Worm (Caenorhabditis elegans): ENCODE results near the gene T05B9.2.

Gene T05B9.2

ce11 chrII:11283013-11283412 is 27.4 kb downstream of the T05B9.2 start:
- TF ChIP-seq dmd-6 (GFP tag; IDR thresholded peaks at IDR 0.05) (no peak), nhr-25 (tag; optimal IDR thresholded peaks at IDR 0.05; ENCODE audit: borderline replicate concordance, insufficient read depth) (no peak), R02D3.7 (tag; optimal IDR thresholded peaks at IDR 0.05) (no peak), egl-27 (tag; optimal IDR thresholded peaks at IDR 0.05) (no peak), lin-13 (GFP tag; optimal IDR thresholded peaks at IDR 0.05) (no peak), F49E8.2 (tag; optimal IDR thresholded peaks at IDR 0.05; ENCODE audit: borderline replicate concordance) (no peak), ceh-20 (GFP tag; IDR thresholded peaks at IDR 0.05) (no peak), mdt-29 (GFP tag; IDR thresholded peaks at IDR 0.05) (no peak)

- TF ChIP-seq nhr-11 (tag; optimal IDR thresholded peaks at IDR 0.05) (no peak), nhr-28 (tag; optimal IDR thresholded peaks at IDR 0.05) (peak; percentile 6), snpc-4 (tag; optimal IDR thresholded peaks at IDR 0.05) (no peak), spr-1 (tag; optimal IDR thresholded peaks at IDR 0.05) (no peak), pqm-1 (tag; optimal IDR thresholded peaks at IDR 0.05) (peak; percentile 71), daf-16 (GFP tag; optimal IDR thresholded peaks at IDR 0.05) (no peak), daf-16 (tag; optimal IDR thresholded peaks at IDR 0.05) (peak; percentile 29)
Observed at ce11 chrII:11283803-11284202, 28.2 kb downstream of the T05B9.2 start.

- TF ChIP-seq ztf-11 (tag; optimal IDR thresholded peaks at IDR 0.05) (no peak), mes-2 (tag; optimal IDR thresholded peaks at IDR 0.05; ENCODE audit: poor library complexity, severe bottlenecking) (no peak), mdt-29 (GFP tag; IDR thresholded peaks at IDR 0.05) (no peak), F26F4.8 (GFP tag; conservative IDR thresholded peaks at IDR 0.05) (no peak), zag-1 (tag; optimal IDR thresholded peaks at IDR 0.05) (no peak), T20F7.1 (GFP tag; optimal IDR thresholded peaks at IDR 0.05) (no peak), dmd-8 (GFP tag; IDR thresholded peaks at IDR 0.05) (no peak), set-16 (GFP tag; IDR thresholded peaks at IDR 0.05) (no peak), egl-27 (tag; optimal IDR thresholded peaks at IDR 0.05) (no peak), cey-2 (tag; optimal IDR thresholded peaks at IDR 0.05; ENCODE audit: borderline replicate concordance, insufficient read depth) (no peak), pha-4 (GFP tag; IDR thresholded peaks at IDR 0.05) (no peak), pha-4 (tag; optimal IDR thresholded peaks at IDR 0.05) (no peak), rbr-2 (tag; optimal IDR thresholded peaks at IDR 0.05) (no peak), nhr-11 (tag; optimal IDR thresholded peaks at IDR 0.05) (no peak), zip-11 (GFP tag; IDR thresholded peaks at IDR 0.05) (no peak), fos-1 (tag; optimal IDR thresholded peaks at IDR 0.05) (no peak)
Observed at ce11 chrII:11284701-11285100, 29.1 kb downstream of the T05B9.2 start.

- TF ChIP-seq unc-62 (GFP tag; optimal IDR thresholded peaks at IDR 0.05 in 1 of 2) (peak in 1 of 2 experiments; percentile 21), unc-62 (tag; optimal IDR thresholded peaks at IDR 0.05) (no peak), aha-1 (tag) (peak; percentile 4), nhr-77 (tag; optimal IDR thresholded peaks at IDR 0.05) (no peak), pqm-1 (tag; optimal IDR thresholded peaks at IDR 0.05) (peak; percentile 75), nhr-28 (tag; optimal IDR thresholded peaks at IDR 0.05) (peak; percentile 57), Y105C5A.15 (GFP tag; IDR thresholded peaks at IDR 0.05) (no peak), daf-16 (GFP tag; optimal IDR thresholded peaks at IDR 0.05) (no peak), daf-16 (tag; optimal IDR thresholded peaks at IDR 0.05) (peak; percentile 10)
Observed at ce11 chrII:11285282-11285933, 29.8 kb downstream of the T05B9.2 start.

ce11 chrII:11286445-11286844 is 30.8 kb downstream of the T05B9.2 start:
- TF ChIP-seq unc-62 (GFP tag; optimal IDR thresholded peaks at IDR 0.05 in 1 of 2) = peak in 1 of 2 experiments; percentile 82
- no peak for TF ChIP-seq unc-62 (tag; optimal IDR thresholded peaks at IDR 0.05)
- TF ChIP-seq ceh-62 (tag; optimal IDR thresholded peaks at IDR 0.05) = no peak
